Worm (Caenorhabditis elegans) whole organism, L2 larva: ENCODE results near the gene ttc-39B.

Experiments used
- C34F6.9 ChIP-seq: fragments of 150-350 bp; optimal IDR thresholded peaks from 2 replicates; lab custom pipeline; 2014; ENCODE audit warnings: missing biosample characterization, missing genetic modification characterization
- F13H6.1 ChIP-seq: sonication (generic microtip); optimal IDR thresholded peaks from 2 replicates; lab custom pipeline; 2016; ENCODE audit warnings: missing genetic modification characterization, missing compliant biosample characterization
- ZK546.5 ChIP-seq: sonication (generic microtip); optimal IDR thresholded peaks from 2 replicates; lab custom pipeline; 2017; ENCODE audit warnings: missing biosample characterization, missing genetic modification characterization
- aly-2 ChIP-seq: fragments of 150-350 bp; optimal IDR thresholded peaks from 2 replicates; lab custom pipeline; 2014; ENCODE audit warnings: missing biosample characterization, missing genetic modification characterization
- ama-1 ChIP-seq: fragments of 150-350 bp; optimal IDR thresholded peaks from 2 replicates; lab custom pipeline; 2018; ENCODE audit warnings: inconsistent platforms
- ceh-16 ChIP-seq: fragments of 150-350 bp; optimal IDR thresholded peaks from 2 replicates; lab custom pipeline; 2014; ENCODE audit warnings: missing biosample characterization, missing genetic modification characterization
- ceh-82 ChIP-seq: fragments of 150-350 bp; optimal IDR thresholded peaks from 2 replicates; lab custom pipeline; 2014; ENCODE audit warnings: missing biosample characterization, missing genetic modification characterization
- crh-2 ChIP-seq: sonication (generic microtip); optimal IDR thresholded peaks from 2 replicates; lab custom pipeline; 2017; ENCODE audit warnings: missing biosample characterization, missing genetic modification characterization
- dmd-4 ChIP-seq: sonication (generic microtip); optimal IDR thresholded peaks from 2 replicates; lab custom pipeline; 2017; ENCODE audit warnings: missing biosample characterization, missing genetic modification characterization
- egl-27 ChIP-seq: sonication (generic microtip); optimal IDR thresholded peaks from 3 replicates; lab custom pipeline; 2017; ENCODE audit warnings: missing biosample characterization, missing genetic modification reagents, missing genetic modification characterization
- elt-3 ChIP-seq: sonication (generic microtip); optimal IDR thresholded peaks from 2 replicates; lab custom pipeline; 2017; ENCODE audit warnings: missing biosample characterization, missing genetic modification characterization
- fos-1 ChIP-seq: fragments of 150-350 bp; optimal IDR thresholded peaks from 2 replicates; lab custom pipeline; 2014; ENCODE audit warnings: missing biosample characterization, missing genetic modification characterization
- gmeb-1 ChIP-seq: fragments of 150-350 bp; optimal IDR thresholded peaks from 2 replicates; lab custom pipeline; 2014; ENCODE audit warnings: missing biosample characterization, missing genetic modification characterization
- lin-11 ChIP-seq: fragments of 150-350 bp; sonication (generic microtip); optimal IDR thresholded peaks from 2 replicates; lab custom pipeline; 2014; ENCODE audit warnings: missing biosample characterization, missing genetic modification characterization, inconsistent platforms, mixed read lengths
- lin-13 ChIP-seq: fragments of 150-350 bp; optimal IDR thresholded peaks from 2 replicates; lab custom pipeline; 2014; ENCODE audit warnings: missing biosample characterization, missing genetic modification reagents, missing genetic modification characterization
- lin-39 ChIP-seq: fragments of 150-350 bp; optimal IDR thresholded peaks from 2 replicates; lab custom pipeline; 2014; ENCODE audit warnings: missing biosample characterization, missing genetic modification reagents, missing genetic modification characterization
- lsy-2 ChIP-seq, 2 experiments: fragments of 150-350 bp in 1 of 2; sonication (generic microtip) in 1 of 2; optimal IDR thresholded peaks; 2 replicates each; lab custom pipeline; 2014 to 2017; ENCODE audit warnings: missing biosample characterization in 2 of 2, missing genetic modification characterization in 2 of 2
- mab-5 ChIP-seq: fragments of 150-350 bp; optimal IDR thresholded peaks from 2 replicates; lab custom pipeline; 2014; ENCODE audit warnings: missing biosample characterization, missing genetic modification characterization
- mbf-1 ChIP-seq: sonication (generic microtip); optimal IDR thresholded peaks from 2 replicates; lab custom pipeline; 2017; ENCODE audit warnings: missing biosample characterization, missing genetic modification characterization
- mdl-1 ChIP-seq, 2 experiments: fragments of 150-350 bp in 1 of 2; sonication (generic microtip) in 1 of 2; optimal IDR thresholded peaks; 2 replicates each; lab custom pipeline; 2017; ENCODE audit warnings: missing biosample characterization in 2 of 2, missing genetic modification characterization in 2 of 2
- nhr-10 ChIP-seq: sonication (generic microtip); optimal IDR thresholded peaks from 2 replicates; lab custom pipeline; 2017; ENCODE audit warnings: missing biosample characterization, missing genetic modification characterization
- nhr-11 ChIP-seq: fragments of 150-350 bp; optimal IDR thresholded peaks from 2 replicates; lab custom pipeline; 2014; ENCODE audit warnings: missing biosample characterization, missing genetic modification characterization
- nhr-12 ChIP-seq: fragments of 150-350 bp; optimal IDR thresholded peaks from 2 replicates; lab custom pipeline; 2014; ENCODE audit warnings: missing biosample characterization, missing genetic modification characterization
- nhr-129 ChIP-seq: fragments of 150-350 bp; optimal IDR thresholded peaks from 2 replicates; lab custom pipeline; 2014; ENCODE audit warnings: missing biosample characterization, missing genetic modification characterization
- nhr-21 ChIP-seq: fragments of 150-350 bp; optimal IDR thresholded peaks from 2 replicates; lab custom pipeline; 2014; ENCODE audit warnings: missing biosample characterization, missing genetic modification characterization
- nhr-23 ChIP-seq: fragments of 150-350 bp; optimal IDR thresholded peaks from 2 replicates; lab custom pipeline; 2014; ENCODE audit warnings: missing biosample characterization, missing genetic modification reagents, missing genetic modification characterization
- nhr-25 ChIP-seq: fragments of 150-350 bp; sonication (generic microtip); optimal IDR thresholded peaks from 3 replicates; lab custom pipeline; 2014; ENCODE audit warnings: missing biosample characterization, missing genetic modification characterization
- nhr-77 ChIP-seq: fragments of 150-350 bp; optimal IDR thresholded peaks from 2 replicates; lab custom pipeline; 2014; ENCODE audit warnings: missing biosample characterization, missing genetic modification characterization
- sem-4 ChIP-seq: fragments of 150-350 bp; optimal IDR thresholded peaks from 2 replicates; lab custom pipeline; 2014; ENCODE audit warnings: missing biosample characterization, missing genetic modification reagents, missing genetic modification characterization
- skn-1 ChIP-seq: sonication (generic microtip); optimal IDR thresholded peaks from 2 replicates; lab custom pipeline; 2017; ENCODE audit warnings: missing biosample characterization, missing genetic modification characterization
- sma-3 ChIP-seq: sonication (generic microtip); optimal IDR thresholded peaks from 2 replicates; lab custom pipeline; 2016; ENCODE audit warnings: missing genetic modification reagents, missing genetic modification characterization, missing compliant biosample characterization
- sma-9 ChIP-seq, 2 experiments: fragments of 150-350 bp in 1 of 2; sonication (generic microtip) in 1 of 2; optimal IDR thresholded peaks; 2 replicates each; lab custom pipeline; 2014 to 2016; ENCODE audit warnings: missing genetic modification characterization in 2 of 2, mild to moderate bottlenecking in 1 of 2, missing biosample characterization in 1 of 2, missing compliant biosample characterization in 1 of 2, missing genetic modification reagents in 1 of 2, moderate library complexity in 1 of 2
- snpc-4 ChIP-seq: fragments of 150-350 bp; optimal IDR thresholded peaks from 2 replicates; lab custom pipeline; 2014; ENCODE audit warnings: missing biosample characterization, missing genetic modification characterization
- unc-55 ChIP-seq: fragments of 150-350 bp; sonication (generic microtip); optimal IDR thresholded peaks from 3 replicates; lab custom pipeline; 2014; ENCODE audit warnings: missing biosample characterization, missing genetic modification reagents, missing genetic modification characterization
- unc-62 ChIP-seq: fragments of 150-350 bp; optimal IDR thresholded peaks from 2 replicates; lab custom pipeline; 2014; ENCODE audit warnings: missing biosample characterization, missing genetic modification reagents, missing genetic modification characterization
- zag-1 ChIP-seq: fragments of 150-350 bp; optimal IDR thresholded peaks from 2 replicates; lab custom pipeline; 2014; ENCODE audit warnings: missing biosample characterization, missing genetic modification characterization
- ztf-1 ChIP-seq: fragments of 200-800 bp; sonication (Bioruptor generic); conservative IDR thresholded peaks from 2 replicates; pipeline ENCODE4 v1.3.6; 2022; ENCODE audit warnings: missing genetic modification characterization, missing compliant biosample characterization
- ztf-11 ChIP-seq: sonication (generic microtip); optimal IDR thresholded peaks from 2 replicates; lab custom pipeline; 2017; ENCODE audit warnings: missing biosample characterization, missing genetic modification characterization

Gene ttc-39B

ce11 chrII:6376693-6377092 lies 42.9 kb upstream of the ttc-39B start:
- TF ChIP-seq snpc-4 (no peak), nhr-21 (no peak)

ce11 chrII:6374646-6375045 lies 40.9 kb upstream of the ttc-39B start:
- TF ChIP-seq mdl-1 (tag; optimal IDR thresholded peaks at IDR 0.05; lab: Kevin White, UChicago) (no peak), nhr-11 (tag; lab: Kevin White, UChicago) (no peak), ztf-1 (GFP tag; lab: Robert Waterston, UW) (no peak), crh-2 (peak; percentile 40), ztf-11 (no peak), ama-1 (lab: Kevin White, UChicago) (peak; percentile 40), C34F6.9 (tag; lab: Kevin White, UChicago) (no peak), lin-39 (tag; lab: Kevin White, UChicago) (no peak), ceh-16 (tag; lab: Kevin White, UChicago) (no peak), sma-3 (no peak), lin-11 (tag; lab: Kevin White, UChicago) (no peak), mab-5 (tag; lab: Kevin White, UChicago) (no peak), lin-13 (GFP tag; lab: Kevin White, UChicago) (no peak), mbf-1 (no peak), nhr-23 (tag; lab: Kevin White, UChicago) (no peak), nhr-129 (tag; lab: Kevin White, UChicago) (peak; percentile 24), nhr-77 (tag; lab: Kevin White, UChicago) (no peak), nhr-12 (tag; lab: Kevin White, UChicago) (no peak), gmeb-1 (tag; lab: Kevin White, UChicago) (peak; percentile 18), lsy-2 (tag; optimal IDR thresholded peaks at IDR 0.05; lab: Kevin White, UChicago) (peak in 1 of 2 experiments; percentile 13), sma-9 (GFP tag; optimal IDR thresholded peaks at IDR 0.05; lab: Kevin White, UChicago) (no peak), sma-9 (tag; optimal IDR thresholded peaks at IDR 0.05; lab: Kevin White, UChicago) (no peak), egl-27 (no peak), aly-2 (tag; lab: Kevin White, UChicago) (no peak), elt-3 (tag; lab: Kevin White, UChicago) (no peak), unc-62 (GFP tag; lab: Kevin White, UChicago) (no peak), nhr-10 (no peak), zag-1 (tag; lab: Kevin White, UChicago) (no peak), dmd-4 (tag; lab: Kevin White, UChicago) (no peak), unc-55 (no peak), nhr-25 (tag; lab: Kevin White, UChicago) (no peak), fos-1 (tag; lab: Kevin White, UChicago) (peak; percentile 43)

ce11 chrII:6373361-6373760 lies 39.6 kb upstream of the ttc-39B start:
- TF ChIP-seq ama-1 (lab: Kevin White, UChicago) (no peak), skn-1 (no peak), ZK546.5 (no peak), ceh-82 (tag; lab: Kevin White, UChicago) (no peak), snpc-4 (no peak), C34F6.9 (tag; lab: Kevin White, UChicago) (no peak), ztf-1 (GFP tag; lab: Robert Waterston, UW) (no peak), sem-4 (no peak), lin-11 (tag; lab: Kevin White, UChicago) (no peak), ceh-16 (tag; lab: Kevin White, UChicago) (no peak), unc-62 (GFP tag; lab: Kevin White, UChicago) (no peak), egl-27 (no peak), F13H6.1 (tag; lab: Kevin White, UChicago) (no peak)

DNA sequence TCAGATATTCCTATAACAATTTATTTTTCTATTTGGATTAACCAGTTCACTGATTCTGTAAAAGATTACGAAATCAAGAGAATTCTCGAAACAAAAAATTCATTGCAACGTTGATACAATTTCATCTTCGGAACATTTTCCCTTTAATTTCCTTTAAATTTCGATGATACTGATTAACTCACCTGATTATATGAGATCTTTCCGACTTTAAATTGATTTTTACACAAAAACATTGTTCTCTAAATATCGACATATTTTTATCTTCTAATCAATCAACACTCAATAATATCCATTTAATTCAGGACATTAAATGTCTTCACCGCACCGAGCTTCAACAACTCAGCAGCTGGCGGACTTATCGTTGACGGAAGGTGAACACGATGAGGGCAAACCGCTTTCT lies 37.2 kb upstream of the ttc-39B start, which contains the start of gene lin-23:
lin-23 (plus strand) TSS at position 301 of the 400 bp plus-strand sequence.
- TF ChIP-seq dmd-4 (tag; lab: Kevin White, UChicago), result no peak
